Worm (Caenorhabditis elegans) whole organism, midembryonic: ENCODE results near the gene T27E9.6.

Experiments
- cog-1 ChIP-seq: sonication (generic microtip); optimal IDR thresholded peaks from 2 replicates; lab custom pipeline; 2016; ENCODE audit warnings: missing genetic modification characterization, missing compliant biosample characterization
- flt-1 ChIP-seq: fragments of 200-800 bp; sonication (Bioruptor generic); IDR thresholded peaks from 2 replicates; pipeline ENCODE4 v1.3.6; 2022; ENCODE audit warnings: missing genetic modification characterization, missing compliant biosample characterization
- klf-2 ChIP-seq: fragments of 200-800 bp; sonication (Bioruptor generic); conservative IDR thresholded peaks from 2 replicates; pipeline ENCODE4 v1.3.6; 2022; ENCODE audit warnings: missing genetic modification reagents, missing genetic modification characterization, missing compliant biosample characterization
- ref-1 ChIP-seq: fragments of 200-800 bp; sonication (Bioruptor generic); conservative IDR thresholded peaks from 2 replicates; pipeline ENCODE4 v1.3.6; 2022; ENCODE audit warnings: missing genetic modification reagents, missing genetic modification characterization, missing compliant biosample characterization
- tab-1 ChIP-seq: fragments of 200-800 bp; sonication (Bioruptor generic); IDR thresholded peaks from 2 replicates; pipeline ENCODE4 v1.3.6; 2022; ENCODE audit warnings: missing genetic modification characterization, missing compliant biosample characterization
- ztf-23 ChIP-seq: fragments of 200-800 bp; sonication (Bioruptor generic); IDR thresholded peaks from 2 replicates; pipeline ENCODE4 v1.3.6; 2022; ENCODE audit warnings: missing genetic modification reagents, missing genetic modification characterization, missing compliant biosample characterization
- ztf-29 ChIP-seq: fragments of 200-800 bp; sonication (Bioruptor generic); IDR thresholded peaks from 2 replicates; pipeline ENCODE4 v1.3.6; 2022; ENCODE audit warnings: missing genetic modification reagents, missing genetic modification characterization, missing compliant biosample characterization

DNA sequence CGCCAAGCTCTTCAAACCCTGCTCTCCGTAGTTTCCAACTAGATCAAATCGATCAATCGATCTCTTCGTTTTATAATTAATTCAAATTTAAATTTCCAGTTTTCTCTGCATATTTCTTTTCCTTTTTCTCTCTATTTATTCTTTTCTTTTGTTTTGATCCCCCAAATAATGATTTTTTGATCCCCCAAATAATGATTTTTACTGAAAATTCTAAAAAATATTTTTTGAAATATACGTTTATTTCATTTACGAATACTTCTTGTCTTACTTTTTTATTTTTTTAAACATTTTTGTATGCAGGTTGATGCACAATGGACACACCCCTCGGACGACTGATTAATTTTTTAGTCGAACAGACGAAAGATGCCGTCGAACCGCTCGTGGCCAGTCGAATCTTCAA, 26.8 kb upstream of the T27E9.6 start, which contains the start of gene T28A8.4:
- TF ChIP-seq ztf-23 (GFP tag; lab: Robert Waterston, UW) (no peak), tab-1 (GFP tag; lab: Robert Waterston, UW) (no peak), ztf-29 (GFP tag; lab: Robert Waterston, UW) (no peak), cog-1 (tag; lab: Kevin White, UChicago) (no peak), ref-1 (GFP tag; lab: Robert Waterston, UW) (no peak), flt-1 (GFP tag; lab: Robert Waterston, UW) (no peak), klf-2 (GFP tag; lab: Robert Waterston, UW) (no peak)
